Worm (Caenorhabditis elegans) whole organism, early embryonic: ENCODE measurements around the gene sec-6.

Experiments
- B0310.2 ChIP-seq: sonication (generic microtip); optimal IDR thresholded peaks from 2 replicates; lab custom pipeline; 2016; ENCODE audit warnings: mild to moderate bottlenecking, missing genetic modification characterization, missing compliant biosample characterization
- ama-1 ChIP-seq: fragments of 150-350 bp; optimal IDR thresholded peaks from 2 replicates; lab custom pipeline; 2014
- flt-1 ChIP-seq: fragments of 200-800 bp; sonication (Bioruptor generic); IDR thresholded peaks from 2 replicates; pipeline ENCODE4 v1.3.6; 2022; ENCODE audit warnings: missing genetic modification characterization, missing compliant biosample characterization
- hmbx-1 ChIP-seq: sonication (generic microtip); optimal IDR thresholded peaks from 2 replicates; lab custom pipeline; 2016; ENCODE audit warnings: mild to moderate bottlenecking, missing genetic modification characterization, missing compliant biosample characterization
- hnd-1 ChIP-seq: sonication (generic microtip); optimal IDR thresholded peaks from 2 replicates; lab custom pipeline; 2016; ENCODE audit warnings: missing genetic modification characterization, missing compliant biosample characterization

DNA sequence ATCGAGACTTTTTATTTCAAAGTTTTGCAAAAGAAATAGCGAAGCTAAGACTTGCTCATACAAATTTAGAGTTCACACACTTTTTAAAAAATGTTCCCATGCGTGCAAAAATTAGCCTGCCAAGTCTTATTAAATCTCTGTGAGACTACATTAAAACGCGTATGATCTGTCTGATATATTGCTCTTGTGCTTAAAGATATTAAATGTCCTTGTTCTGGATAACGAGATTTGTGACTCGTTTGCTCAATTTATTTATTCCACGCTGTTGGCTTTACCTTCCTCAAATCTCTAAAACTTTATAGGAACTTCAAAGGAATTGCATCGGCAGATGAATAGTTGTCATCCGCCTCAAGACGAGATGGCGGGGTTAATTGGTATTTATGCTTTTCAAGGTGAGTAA lies 4.0 kb upstream of the sec-6 start, which contains the start of gene srg-69:
- TF ChIP-seq hmbx-1 (no peak), B0310.2 (tag; lab: Kevin White, UChicago) (no peak), ama-1 (lab: Kevin White, UChicago) (no peak), flt-1 (GFP tag; lab: Robert Waterston, UW) (no peak), hnd-1 (tag; lab: Kevin White, UChicago) (no peak)
